Fruit fly (Drosophila melanogaster) whole organism, embryonic: ENCODE results near the gene Obp93a.

Source experiments
- Abd-B ChIP-seq: fragments of 200-800 bp; sonication (Bioruptor generic); optimal IDR thresholded peaks from 2 replicates; lab custom pipeline; 2018; ENCODE audit warnings: missing biosample characterization, mild to moderate bottlenecking, missing genetic modification characterization, moderate library complexity
- Aef1 ChIP-seq: fragments of 200-800 bp; sonication (Bioruptor generic); IDR thresholded peaks from 3 replicates; pipeline ENCODE4 v1.3.6; 2022; ENCODE audit warnings: missing biosample characterization, missing genetic modification characterization
- B-H1 ChIP-seq: fragments of 200-800 bp; sonication (Bioruptor generic); IDR thresholded peaks from 3 replicates; pipeline ENCODE4 v1.3.6; 2022; ENCODE audit warnings: missing biosample characterization, missing genetic modification characterization
- CG10321 ChIP-seq: fragments of 200-800 bp; sonication (Bioruptor generic); IDR thresholded peaks from 2 replicates; pipeline ENCODE4 v1.3.6; 2022; ENCODE audit warnings: missing biosample characterization, missing genetic modification characterization
- CG10543 ChIP-seq: fragments of 200-800 bp; sonication (Bioruptor generic); optimal IDR thresholded peaks from 3 replicates; lab custom pipeline; 2017; ENCODE audit warnings: missing biosample characterization, mild to moderate bottlenecking, missing genetic modification characterization, moderate library complexity
- CG11085 ChIP-seq: fragments of 200-800 bp; sonication (Bioruptor generic); IDR thresholded peaks from 2 replicates; pipeline ENCODE4 v1.3.6; 2022; ENCODE audit warnings: missing biosample characterization, missing genetic modification characterization
- CG11504 ChIP-seq: fragments of 200-800 bp; sonication (Bioruptor generic); optimal IDR thresholded peaks from 3 replicates; lab custom pipeline; 2019; ENCODE audit warnings: missing biosample characterization, mild to moderate bottlenecking, missing genetic modification characterization, moderate library complexity
- CG13287 ChIP-seq: fragments of 200-800 bp; sonication (Bioruptor generic); IDR thresholded peaks from 2 replicates; pipeline ENCODE4 v1.3.6; 2022; ENCODE audit warnings: missing biosample characterization, missing genetic modification characterization; ENCODE audit not compliant: partially characterized antibody
- CG14014 ChIP-seq: fragments of 200-800 bp; sonication (Bioruptor generic); IDR thresholded peaks from 2 replicates; pipeline ENCODE4 v1.3.6; 2022; ENCODE audit warnings: missing biosample characterization, missing genetic modification characterization
- CG15601 ChIP-seq: fragments of 200-800 bp; sonication (Bioruptor generic); optimal IDR thresholded peaks from 3 replicates; lab custom pipeline; 2019; ENCODE audit warnings: missing biosample characterization, mild to moderate bottlenecking, missing genetic modification characterization, moderate library complexity
- CG32767 ChIP-seq: fragments of 200-800 bp; sonication (Bioruptor generic); IDR thresholded peaks from 2 replicates; pipeline ENCODE4 v1.3.6; 2022; ENCODE audit warnings: missing biosample characterization, missing genetic modification characterization
- CG34376 ChIP-seq: fragments of 200-800 bp; sonication (Bioruptor generic); optimal IDR thresholded peaks from 2 replicates; lab custom pipeline; 2018; ENCODE audit warnings: missing biosample characterization, mild to moderate bottlenecking, missing genetic modification characterization
- CG4404 ChIP-seq: fragments of 200-800 bp; sonication (Bioruptor generic); IDR thresholded peaks from 2 replicates; pipeline ENCODE4 v1.3.6; 2022; ENCODE audit warnings: missing biosample characterization, missing genetic modification characterization
- CG6272 ChIP-seq: fragments of 200-800 bp; sonication (Bioruptor generic); IDR thresholded peaks from 2 replicates; pipeline ENCODE4 v1.3.6; 2022; ENCODE audit warnings: missing biosample characterization, missing genetic modification characterization
- CG6683 ChIP-seq: fragments of 200-800 bp; sonication (Bioruptor generic); optimal IDR thresholded peaks from 2 replicates; lab custom pipeline; 2017; ENCODE audit warnings: missing biosample characterization, mild to moderate bottlenecking, missing genetic modification characterization, missing genetic modification reagents
- CG6689 ChIP-seq: fragments of 200-800 bp; sonication (Bioruptor generic); IDR thresholded peaks from 2 replicates; pipeline ENCODE4 v1.3.6; 2022; ENCODE audit warnings: missing biosample characterization, missing genetic modification characterization
- CTCF ChIP-seq: fragments of 200-800 bp; sonication (Bioruptor generic); optimal IDR thresholded peaks from 2 replicates; lab custom pipeline; 2017; ENCODE audit warnings: missing biosample characterization, mild to moderate bottlenecking, missing genetic modification characterization, moderate library complexity
- Deaf1 ChIP-seq: fragments of 200-800 bp; optimal IDR thresholded peaks from 3 replicates; lab custom pipeline; 2019; ENCODE audit warnings: missing biosample characterization, mild to moderate bottlenecking, missing genetic modification characterization, moderate library complexity
- GATAe ChIP-seq: fragments of 200-800 bp; sonication (Bioruptor generic); conservative IDR thresholded peaks from 2 replicates; pipeline ENCODE4 v1.3.6; 2022; ENCODE audit warnings: missing biosample characterization, missing genetic modification characterization
- HmgZ ChIP-seq: fragments of 200-800 bp; sonication (Bioruptor generic); optimal IDR thresholded peaks from 2 replicates; lab custom pipeline; 2018; ENCODE audit warnings: missing biosample characterization, mild to moderate bottlenecking, missing genetic modification characterization
- Neu2 ChIP-seq: fragments of 200-800 bp; sonication (Bioruptor generic); optimal IDR thresholded peaks from 3 replicates; lab custom pipeline; 2016; ENCODE audit warnings: missing biosample characterization, missing genetic modification characterization, borderline replicate concordance
- Nf-YB ChIP-seq: fragments of 200-800 bp; sonication (Bioruptor generic); optimal IDR thresholded peaks from 3 replicates; lab custom pipeline; 2019; ENCODE audit warnings: missing biosample characterization, mild to moderate bottlenecking, missing genetic modification characterization, moderate library complexity
- Nf-YC ChIP-seq: fragments of 200-800 bp; optimal IDR thresholded peaks from 3 replicates; lab custom pipeline; 2019; ENCODE audit warnings: missing biosample characterization, mild to moderate bottlenecking, missing genetic modification characterization, moderate library complexity
- Pdp1 ChIP-seq, 2 experiments: fragments of 200-800 bp; sonication (Bioruptor generic); optimal IDR thresholded peaks; 3 replicates each; lab custom pipeline; 2016; ENCODE audit warnings: missing biosample characterization in 2 of 2, missing genetic modification characterization in 2 of 2, mild to moderate bottlenecking in 1 of 2, moderate library complexity in 1 of 2
- Rfx ChIP-seq: fragments of 200-800 bp; sonication (Bioruptor generic); IDR thresholded peaks from 2 replicates; pipeline ENCODE4 v1.3.6; 2022; ENCODE audit warnings: missing biosample characterization, missing genetic modification characterization
- Sox102F ChIP-seq: fragments of 200-800 bp; sonication (Bioruptor generic); optimal IDR thresholded peaks from 2 replicates; lab custom pipeline; 2018; ENCODE audit warnings: missing biosample characterization, mild to moderate bottlenecking, missing genetic modification characterization, moderate library complexity
- Trl ChIP-seq, 3 experiments: fragments of >200 bp in 2 of 3; fragments of 200-800 bp in 1 of 3; sonication (Bioruptor generic) in 1 of 3; optimal IDR thresholded peaks; 2 replicates in 1 of 3; 3 replicates in 2 of 3; lab custom pipeline; 2016 to 2017; ENCODE audit warnings: missing biosample characterization in 1 of 3, missing genetic modification characterization in 1 of 3
- Vsx1 ChIP-seq: fragments of 200-800 bp; sonication (Bioruptor generic); optimal IDR thresholded peaks from 2 replicates; lab custom pipeline; 2017; ENCODE audit warnings: missing biosample characterization, mild to moderate bottlenecking, missing genetic modification characterization, missing genetic modification reagents
- ash1 ChIP-seq: fragments of 200-800 bp; sonication (Bioruptor generic); optimal IDR thresholded peaks from 2 replicates; lab custom pipeline; 2018; ENCODE audit warnings: missing biosample characterization, mild to moderate bottlenecking, missing genetic modification characterization
- bab2 ChIP-seq: fragments of 200-800 bp; sonication (Bioruptor generic); optimal IDR thresholded peaks from 2 replicates; lab custom pipeline; 2016; ENCODE audit warnings: missing biosample characterization, missing genetic modification characterization
- bsh ChIP-seq, 2 experiments: fragments of 200-800 bp; sonication (Bioruptor generic); optimal IDR thresholded peaks; 2 replicates each; lab custom pipeline; 2017 to 2018; ENCODE audit warnings: mild to moderate bottlenecking in 2 of 2, missing biosample characterization in 2 of 2, missing genetic modification characterization in 2 of 2, moderate library complexity in 1 of 2
- cg ChIP-seq: fragments of 200-800 bp; sonication (Bioruptor generic); optimal IDR thresholded peaks from 3 replicates; lab custom pipeline; 2019; ENCODE audit warnings: missing biosample characterization, mild to moderate bottlenecking, missing genetic modification characterization, moderate library complexity
- chinmo ChIP-seq: fragments of 200-800 bp; sonication (Bioruptor generic); IDR thresholded peaks from 4 replicates; pipeline ENCODE4 v1.3.6; 2022; ENCODE audit warnings: missing biosample characterization, missing genetic modification characterization; ENCODE audit not compliant: partially characterized antibody
- chm ChIP-seq: fragments of 200-800 bp; sonication (Bioruptor generic); IDR thresholded peaks from 2 replicates; pipeline ENCODE4 v1.3.6; 2022; ENCODE audit warnings: missing biosample characterization, missing genetic modification characterization
- cwo ChIP-seq: fragments of 200-800 bp; sonication (Bioruptor generic); optimal IDR thresholded peaks from 3 replicates; lab custom pipeline; 2017; ENCODE audit warnings: missing biosample characterization, missing genetic modification characterization, mild to moderate bottlenecking, moderate library complexity, missing genetic modification reagents
- exex ChIP-seq: fragments of 200-800 bp; sonication (Bioruptor generic); optimal IDR thresholded peaks from 4 replicates; lab custom pipeline; 2018; ENCODE audit warnings: missing biosample characterization, mild to moderate bottlenecking, missing genetic modification characterization, moderate library complexity
- jumu ChIP-seq: fragments of 200-800 bp; sonication (Bioruptor generic); optimal IDR thresholded peaks from 3 replicates; lab custom pipeline; 2016; ENCODE audit warnings: missing biosample characterization, missing genetic modification characterization
- lab ChIP-seq: fragments of 200-800 bp; sonication (Bioruptor generic); optimal IDR thresholded peaks from 3 replicates; lab custom pipeline; 2017; ENCODE audit warnings: missing biosample characterization, missing genetic modification characterization, mild to moderate bottlenecking, moderate library complexity, missing genetic modification reagents
- maf-S ChIP-seq: fragments of 200-800 bp; sonication (Bioruptor generic); optimal IDR thresholded peaks from 2 replicates; lab custom pipeline; 2016; ENCODE audit warnings: missing biosample characterization, missing genetic modification characterization
- mld ChIP-seq: fragments of 200-800 bp; sonication (Bioruptor generic); IDR thresholded peaks from 3 replicates; pipeline ENCODE4 v1.3.6; 2022; ENCODE audit warnings: missing biosample characterization, missing genetic modification characterization; ENCODE audit not compliant: partially characterized antibody
- odd ChIP-seq: fragments of 200-800 bp; sonication (Bioruptor generic); optimal IDR thresholded peaks from 2 replicates; lab custom pipeline; 2017; ENCODE audit warnings: missing biosample characterization, mild to moderate bottlenecking, missing genetic modification characterization
- p53 ChIP-seq: fragments of 200-800 bp; sonication (Bioruptor generic); optimal IDR thresholded peaks from 2 replicates; lab custom pipeline; 2016; ENCODE audit warnings: missing biosample characterization, missing genetic modification characterization
- sd ChIP-seq: fragments of 200-800 bp; sonication (Bioruptor generic); optimal IDR thresholded peaks from 3 replicates; lab custom pipeline; 2018; ENCODE audit warnings: missing biosample characterization, mild to moderate bottlenecking, missing genetic modification characterization, moderate library complexity
- sob ChIP-seq: fragments of 200-800 bp; sonication (Bioruptor generic); IDR thresholded peaks from 2 replicates; pipeline ENCODE4 v1.3.6; 2022; ENCODE audit warnings: missing biosample characterization, missing genetic modification characterization
- sug ChIP-seq: fragments of 200-800 bp; optimal IDR thresholded peaks from 2 replicates; lab custom pipeline; 2019; ENCODE audit warnings: missing biosample characterization, mild to moderate bottlenecking, missing genetic modification characterization, moderate library complexity
- vnd ChIP-seq: fragments of 200-800 bp; sonication (Bioruptor generic); IDR thresholded peaks from 3 replicates; pipeline ENCODE4 v1.3.6; 2022; ENCODE audit warnings: missing biosample characterization, missing genetic modification characterization; ENCODE audit not compliant: partially characterized antibody
- wor ChIP-seq: fragments of 200-800 bp; sonication (Bioruptor generic); IDR thresholded peaks from 2 replicates; pipeline ENCODE4 v1.3.6; 2022; ENCODE audit warnings: missing biosample characterization, missing genetic modification characterization
- zen ChIP-seq: fragments of 200-800 bp; sonication (Bioruptor generic); optimal IDR thresholded peaks from 3 replicates; lab custom pipeline; 2018; ENCODE audit warnings: missing biosample characterization, mild to moderate bottlenecking, missing genetic modification characterization, moderate library complexity

Obp93a gene

dm6 chr3R:21080876-21081586 lies 48.5 kb downstream of the Obp93a start, which contains the start of gene HHEX:
Gene HHEX, minus strand, starts transcription at chr3R:21080926.
- TF ChIP-seq CG34376 (GFP tag; lab: Kevin White, UChicago), result peak; percentile 83
- peak; percentile 76 for TF ChIP-seq sd
- TF ChIP-seq CG11504 (tag; lab: Kevin White, UChicago), result no peak
- TF ChIP-seq wor (GFP tag; lab: Robert Waterston, UW), result no peak
- TF ChIP-seq B-H1, result no peak
- TF ChIP-seq Sox102F (GFP tag; lab: Kevin White, UChicago), result no peak
- TF ChIP-seq CG6272 (GFP tag; lab: Robert Waterston, UW), result no peak
- 0 out of 2 replicates have a peak, but pooled peaks have one; percentile 14 for TF ChIP-seq CG32767 (GFP tag; lab: Robert Waterston, UW)
- no peak for TF ChIP-seq jumu (GFP tag; lab: Kevin White, UChicago)
- TF ChIP-seq Pdp1 (GFP tag; optimal IDR thresholded peaks at IDR 0.05; lab: Kevin White, UChicago), result peak in 1 of 2 experiments; percentile 59
- no peak for TF ChIP-seq vnd (GFP tag; lab: Robert Waterston, UW)
- TF ChIP-seq CG4404 (GFP tag; lab: Robert Waterston, UW), result no peak
- TF ChIP-seq GATAe, result peak; percentile 91
- TF ChIP-seq Aef1, result peak; percentile 59; the same call in 2 of the 3 replicates
- TF ChIP-seq Deaf1 (tag; lab: Kevin White, UChicago), result peak; percentile 44
- peak; percentile 46 for TF ChIP-seq odd (GFP tag; lab: Kevin White, UChicago)
- TF ChIP-seq CG14014 (GFP tag; lab: Robert Waterston, UW), result no peak
- TF ChIP-seq exex (tag; lab: Kevin White, UChicago), result peak; percentile 99
- TF ChIP-seq Nf-YB, result peak; percentile 90
- TF ChIP-seq CTCF (GFP tag; lab: Kevin White, UChicago), result no peak
- no peak for TF ChIP-seq CG13287 (GFP tag; lab: Robert Waterston, UW)
- no peak for TF ChIP-seq p53 (GFP tag; lab: Kevin White, UChicago)
- TF ChIP-seq CG10321 (GFP tag; lab: Robert Waterston, UW), result peak; percentile 62
- peak; percentile 4 for TF ChIP-seq CG15601 (tag; lab: Kevin White, UChicago)
- peak; percentile 95 for TF ChIP-seq lab (GFP tag; lab: Kevin White, UChicago)
- no peak for TF ChIP-seq maf-S (GFP tag; lab: Kevin White, UChicago)
- no peak for TF ChIP-seq CG6683 (GFP tag; lab: Kevin White, UChicago)
- peak; percentile 94 for TF ChIP-seq CG10543 (GFP tag; lab: Kevin White, UChicago)
- TF ChIP-seq cwo, result peak; percentile 12
- no peak for TF ChIP-seq ash1
- peak; percentile 95 for TF ChIP-seq Vsx1 (GFP tag; lab: Kevin White, UChicago)
- no peak for TF ChIP-seq zen (tag; lab: Kevin White, UChicago)
- no peak for TF ChIP-seq Rfx (GFP tag; lab: Robert Waterston, UW)
- no peak for TF ChIP-seq Abd-B
- TF ChIP-seq Trl (optimal IDR thresholded peaks at IDR 0.05; lab: Kevin White, UChicago), result no peak
- no peak for TF ChIP-seq Trl (GFP tag; optimal IDR thresholded peaks at IDR 0.05; lab: Kevin White, UChicago)
- TF ChIP-seq chm, result 0 out of 2 replicates have a peak, but pooled peaks have one; percentile 11
- TF ChIP-seq chinmo (GFP tag; lab: Robert Waterston, UW), result 0 out of 4 replicates have a peak, but pooled peaks have one; percentile 43
- no peak for TF ChIP-seq Neu2 (GFP tag; lab: Kevin White, UChicago)
- no peak for TF ChIP-seq bab2 (GFP tag; lab: Kevin White, UChicago)
- no peak for TF ChIP-seq bsh (GFP tag; optimal IDR thresholded peaks at IDR 0.05; lab: Kevin White, UChicago)
- no peak for TF ChIP-seq cg
- peak; percentile 98 for TF ChIP-seq sug (tag; lab: Kevin White, UChicago)
- 0 out of 2 replicates have a peak, but pooled peaks have one; percentile 19 for TF ChIP-seq sob (GFP tag; lab: Robert Waterston, UW)
- no peak for TF ChIP-seq CG6689 (GFP tag; lab: Robert Waterston, UW)
- TF ChIP-seq CG11085, result no peak
- TF ChIP-seq HmgZ (tag; lab: Kevin White, UChicago), result peak; percentile 49
- TF ChIP-seq Nf-YC (tag; lab: Kevin White, UChicago), result peak; percentile 90
- TF ChIP-seq mld (GFP tag; lab: Robert Waterston, UW), result no peak
